Worm (Caenorhabditis elegans) whole organism, late embryonic: ENCODE results near the gene tsp-1.

Experiments
- ceh-48 ChIP-seq: sonication (generic microtip); optimal IDR thresholded peaks from 2 replicates; lab custom pipeline; 2016; ENCODE audit warnings: missing genetic modification characterization, inconsistent platforms, missing compliant biosample characterization
- hlh-30 ChIP-seq: sonication (generic microtip); optimal IDR thresholded peaks from 2 replicates; lab custom pipeline; 2017; ENCODE audit warnings: antibody characterized with exemption, missing genetic modification characterization, missing compliant biosample characterization; ENCODE audit not compliant: insufficient read depth
- lin-11 ChIP-seq: fragments of 200-800 bp; sonication (Bioruptor generic); optimal IDR thresholded peaks from 2 replicates; lab custom pipeline; 2018; ENCODE audit warnings: mild to moderate bottlenecking, missing genetic modification characterization, missing compliant biosample characterization
- unc-55 ChIP-seq: sonication (generic microtip); optimal IDR thresholded peaks from 2 replicates; lab custom pipeline; 2017; ENCODE audit warnings: missing biosample characterization, missing genetic modification reagents, missing genetic modification characterization

- TF ChIP-seq unc-55 (GFP tag; lab: Kevin White, UChicago), result no peak
- TF ChIP-seq lin-11, result no peak
- no peak for TF ChIP-seq hlh-30 (tag; lab: Kevin White, UChicago)
- TF ChIP-seq ceh-48, result no peak
Observed at ce11 chrIII:8235358-8235757, 3.9 kb downstream of the tsp-1 start, which contains the start of gene C02F5.14.
